Worm (Caenorhabditis elegans): ENCODE results near the gene dmsr-9.

The dmsr-9 gene

DNA sequence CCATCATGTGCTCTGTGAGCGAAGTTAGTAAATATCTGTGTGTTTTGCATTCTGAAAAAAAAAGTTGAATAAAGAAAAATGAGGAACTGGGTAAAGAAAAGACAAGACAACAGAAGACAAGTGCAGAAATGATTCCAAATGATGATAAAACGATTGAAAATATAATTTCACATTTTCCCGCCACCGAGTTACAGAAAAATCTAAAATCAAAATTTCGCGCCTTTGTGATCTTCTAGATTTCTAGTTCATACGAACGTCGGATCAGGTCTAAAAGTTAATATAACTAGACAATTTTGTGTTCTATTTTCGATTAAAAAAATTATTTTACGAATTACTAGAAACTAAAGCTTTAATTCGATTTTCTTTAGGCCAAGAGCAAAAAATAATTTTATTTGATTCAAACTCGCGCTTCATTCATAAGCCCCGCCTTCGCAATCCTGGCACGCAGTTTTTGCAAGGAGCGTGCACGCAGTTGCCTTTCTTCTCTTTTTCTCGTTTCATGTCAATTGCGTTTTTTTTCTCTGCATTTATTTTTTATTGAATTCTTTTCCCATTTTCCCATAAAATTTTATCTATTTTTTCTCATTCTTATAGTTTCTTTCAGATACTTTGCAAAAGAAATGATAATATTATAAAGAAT, 14.5 kb downstream of the dmsr-9 start, which contains the start of the genes spn-4 and spe-39 (continued):
- TF ChIP-seq ztf-11 (tag; optimal IDR thresholded peaks at IDR 0.05) (peak in 1 of 2 experiments; percentile 72), snpc-4 (tag; optimal IDR thresholded peaks at IDR 0.05) (peak; percentile 88), unc-98 (GFP tag; IDR thresholded peaks at IDR 0.05) (no peak), unc-86 (tag; optimal IDR thresholded peaks at IDR 0.05) (peak; percentile 66), lsy-2 (tag; optimal IDR thresholded peaks at IDR 0.05) (peak; percentile 76 to 78), nhr-76 (tag; optimal IDR thresholded peaks at IDR 0.05) (peak; percentile 51), tbx-2 (tag; optimal IDR thresholded peaks at IDR 0.05) (peak; percentile 73), ceh-8 (GFP tag; optimal IDR thresholded peaks at IDR 0.05) (peak; percentile 53), lin-13 (GFP tag; optimal IDR thresholded peaks at IDR 0.05) (peak; percentile 80), lir-3 (tag; optimal IDR thresholded peaks at IDR 0.05; ENCODE audit: poor library complexity) (peak; percentile 67), aha-1 (tag; optimal IDR thresholded peaks at IDR 0.05) (no peak), egl-27 (tag; optimal IDR thresholded peaks at IDR 0.05) (no peak), mep-1 (tag; optimal IDR thresholded peaks at IDR 0.05) (peak; percentile 81), dpl-1 (GFP tag; optimal IDR thresholded peaks at IDR 0.05) (peak; percentile 94 to 95 (median 94)), nhr-19 (GFP tag; conservative IDR thresholded peaks at IDR 0.05) (peak; percentile 73), ces-1 (GFP tag; optimal IDR thresholded peaks at IDR 0.05) (no peak), zag-1 (tag; optimal IDR thresholded peaks at IDR 0.05) (no peak), pax-3 (tag; optimal IDR thresholded peaks at IDR 0.05) (no peak), ets-5 (GFP tag; IDR thresholded peaks at IDR 0.05) (no peak), C16A3.4 (tag; optimal IDR thresholded peaks at IDR 0.05) (peak; percentile 83), pqm-1 (tag; optimal IDR thresholded peaks at IDR 0.05) (no peak), lin-35 (GFP tag; optimal IDR thresholded peaks at IDR 0.05) (peak; percentile 93 to 97), nhr-71 (tag; optimal IDR thresholded peaks at IDR 0.05) (peak; percentile 86), alr-1 (tag; optimal IDR thresholded peaks at IDR 0.05; ENCODE audit: borderline replicate concordance) (no peak), fos-1 (tag; optimal IDR thresholded peaks at IDR 0.05) (no peak), lin-15B (tag; optimal IDR thresholded peaks at IDR 0.05) (peak; percentile 57), lin-39 (tag; optimal IDR thresholded peaks at IDR 0.05) (peak; percentile 80), elt-2 (tag; optimal IDR thresholded peaks at IDR 0.05) (peak; percentile 65), unc-62 (GFP tag; optimal IDR thresholded peaks at IDR 0.05) (no peak), Y116A8C.19 (tag; optimal IDR thresholded peaks at IDR 0.05; ENCODE audit: borderline replicate concordance) (no peak), ztf-4 (tag; optimal IDR thresholded peaks at IDR 0.05) (peak; percentile 9), mdl-1 (tag; optimal IDR thresholded peaks at IDR 0.05) (peak in 1 of 2 experiments; percentile 65), F16B12.6 (tag; optimal IDR thresholded peaks at IDR 0.05) (peak; percentile 28), sptf-1 (tag; optimal IDR thresholded peaks at IDR 0.05) (no peak), jun-1 (tag; optimal IDR thresholded peaks at IDR 0.05) (peak; percentile 61), unc-130 (tag; optimal IDR thresholded peaks at IDR 0.05) (peak; percentile 95), elt-3 (tag; optimal IDR thresholded peaks at IDR 0.05) (peak in 2 of 6 experiments; percentile 42 to 55), egl-13 (tag; optimal IDR thresholded peaks at IDR 0.05) (peak; percentile 69), nhr-20 (tag; optimal IDR thresholded peaks at IDR 0.05) (peak; percentile 84), snu-23 (GFP tag; optimal IDR thresholded peaks at IDR 0.05) (peak; percentile 84), irx-1 (tag; optimal IDR thresholded peaks at IDR 0.05) (peak; percentile 67), swsn-7 (tag; optimal IDR thresholded peaks at IDR 0.05) (peak; percentile 81), pag-3 (tag; optimal IDR thresholded peaks at IDR 0.05; ENCODE audit: borderline replicate concordance, insufficient read depth) (no peak), sup-37 (GFP tag; optimal IDR thresholded peaks at IDR 0.05) (no peak), efl-3 (GFP tag; optimal IDR thresholded peaks at IDR 0.05) (no peak)

Data from whole organism, L1 larva.